Fruit fly (Drosophila melanogaster): ENCODE measurements around the gene rod.

Gene rod

DNA sequence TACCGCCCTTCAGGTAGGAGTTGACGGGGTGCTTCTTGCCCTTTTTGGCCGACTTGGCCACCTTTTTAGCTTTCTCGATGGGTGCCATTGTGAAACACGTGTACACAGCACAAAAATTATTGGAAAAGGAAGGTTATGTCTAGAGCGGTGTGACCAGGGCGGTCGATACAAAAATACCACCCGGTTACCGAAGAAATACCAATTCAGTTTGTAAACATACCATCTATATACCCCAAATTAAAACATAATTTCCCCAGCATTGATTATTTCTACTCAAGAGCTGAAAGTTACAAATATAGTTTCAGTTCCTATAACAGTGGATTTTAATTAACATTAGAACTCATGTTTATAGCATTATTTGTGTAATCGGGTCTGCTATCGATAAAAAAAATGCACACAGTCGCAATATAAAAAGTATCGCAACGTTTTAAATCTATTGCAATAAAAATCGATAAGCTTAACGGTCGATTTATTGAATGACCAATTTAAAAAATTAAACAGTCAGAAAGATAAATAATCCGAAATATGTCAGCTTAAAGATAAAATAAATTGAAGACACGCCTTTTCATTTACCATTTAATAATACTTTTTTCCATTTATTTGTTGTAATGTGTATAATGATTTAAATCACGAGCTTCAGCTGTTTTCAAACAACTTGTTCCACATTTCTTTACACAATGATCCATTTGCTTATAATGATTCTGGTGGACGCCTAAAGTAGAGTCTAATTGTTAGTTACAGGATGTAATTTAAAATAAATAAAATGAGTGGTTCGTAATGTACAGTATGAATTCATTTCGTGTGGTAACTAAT is 15.5 kb downstream of the rod start, which contains the start of gene RpL6 (continued):
- no peak for TF ChIP-seq Vsx1 (GFP tag; optimal IDR thresholded peaks at IDR 0.05)
- TF ChIP-seq az2 (GFP tag; optimal IDR thresholded peaks at IDR 0.05): no peak
- peak; percentile 57 for TF ChIP-seq Hmr (GFP tag; optimal IDR thresholded peaks at IDR 0.05)
- peak; percentile 59 for TF ChIP-seq MBD-R2 (GFP tag; IDR thresholded peaks at IDR 0.05)
- no peak for TF ChIP-seq gem (tag; optimal IDR thresholded peaks at IDR 0.05)
- TF ChIP-seq pros (GFP tag; optimal IDR thresholded peaks at IDR 0.05): no peak
- no peak for TF ChIP-seq fd64A (GFP tag; optimal IDR thresholded peaks at IDR 0.05)
- TF ChIP-seq CG34422 (GFP tag; IDR thresholded peaks at IDR 0.05): peak; percentile 76; the same call in 1 of the 3 replicates
- no peak for TF ChIP-seq CG8388 (GFP tag; optimal IDR thresholded peaks at IDR 0.05)
- no peak for TF ChIP-seq CG4820 (GFP tag; optimal IDR thresholded peaks at IDR 0.05)
- no peak for TF ChIP-seq Awh (GFP tag; IDR thresholded peaks at IDR 0.05)
- TF ChIP-seq ham (GFP tag; IDR thresholded peaks at IDR 0.05): no peak
- no peak for TF ChIP-seq CG11504 (tag; optimal IDR thresholded peaks at IDR 0.05)
- TF ChIP-seq al (GFP tag; IDR thresholded peaks at IDR 0.05): no peak
- no peak for TF ChIP-seq eyg (GFP tag; optimal IDR thresholded peaks at IDR 0.05)
- no peak for TF ChIP-seq Sry-β (GFP tag; optimal IDR thresholded peaks at IDR 0.05)
- TF ChIP-seq CG17802 (tag; optimal IDR thresholded peaks at IDR 0.05): no peak
- TF ChIP-seq gro (GFP tag; optimal IDR thresholded peaks at IDR 0.05): no peak
- TF ChIP-seq Ssrp (tag; optimal IDR thresholded peaks at IDR 0.05): no peak
- peak; percentile 87 for TF ChIP-seq trem (tag; optimal IDR thresholded peaks at IDR 0.05)
- no peak for TF ChIP-seq CG2875 (GFP tag; optimal IDR thresholded peaks at IDR 0.05)
- TF ChIP-seq Fer3 (tag; optimal IDR thresholded peaks at IDR 0.05): no peak
- peak; percentile 77 for TF ChIP-seq Lhr (GFP tag; optimal IDR thresholded peaks at IDR 0.05)
- peak; percentile 82 for TF ChIP-seq Med (GFP tag)
- 0 out of 2 replicates have a peak, but pooled peaks have one; percentile 34 for TF ChIP-seq Rfx (GFP tag; IDR thresholded peaks at IDR 0.05)
- no peak for TF ChIP-seq scrt (GFP tag; optimal IDR thresholded peaks at IDR 0.05)
- no peak for TF ChIP-seq bab2 (GFP tag; optimal IDR thresholded peaks at IDR 0.05)
- TF ChIP-seq CG33557 (GFP tag; optimal IDR thresholded peaks at IDR 0.05): peak; percentile 46
- no peak; the same call in 2 of the 3 replicates for TF ChIP-seq Dbx (GFP tag; IDR thresholded peaks at IDR 0.05)
- TF ChIP-seq CG7357 (GFP tag; IDR thresholded peaks at IDR 0.05): no peak
- TF ChIP-seq amos (GFP tag; IDR thresholded peaks at IDR 0.05; ENCODE audit: partially characterized antibody): peak; percentile 73; the same call in 1 of the 2 replicates
- peak; percentile 90 for TF ChIP-seq HLH4C (GFP tag; IDR thresholded peaks at IDR 0.05; ENCODE audit: partially characterized antibody)
- no peak for TF ChIP-seq CG11398 (GFP tag; optimal IDR thresholded peaks at IDR 0.05)
- TF ChIP-seq inv (GFP tag; IDR thresholded peaks at IDR 0.05; ENCODE audit: partially characterized antibody): peak; percentile 57
- TF ChIP-seq kay (GFP tag; optimal IDR thresholded peaks at IDR 0.05): no peak
- no peak for TF ChIP-seq CG10147 (GFP tag; optimal IDR thresholded peaks at IDR 0.05)
- TF ChIP-seq ems (GFP tag; optimal IDR thresholded peaks at IDR 0.05): no peak
- TF ChIP-seq prd (optimal IDR thresholded peaks at IDR 0.05): no peak
- no peak for TF ChIP-seq prd (GFP tag; IDR thresholded peaks at IDR 0.05)
- TF ChIP-seq CG8281 (tag; optimal IDR thresholded peaks at IDR 0.05): no peak
- TF ChIP-seq CG6689 (GFP tag; IDR thresholded peaks at IDR 0.05): no peak
- TF ChIP-seq CTCF (GFP tag; optimal IDR thresholded peaks at IDR 0.05): no peak
- TF ChIP-seq CG6254 (GFP tag; optimal IDR thresholded peaks at IDR 0.05): peak; percentile 6
- no peak; the same call in 1 of the 2 replicates for TF ChIP-seq stc (GFP tag; IDR thresholded peaks at IDR 0.05)
- TF ChIP-seq hb (GFP tag; IDR thresholded peaks at IDR 0.05; ENCODE audit: partially characterized antibody): peak; percentile 83
- no peak for TF ChIP-seq CG13123 (GFP tag; optimal IDR thresholded peaks at IDR 0.05)
- no peak for TF ChIP-seq ind (GFP tag; optimal IDR thresholded peaks at IDR 0.05)
- peak; percentile 83 for TF ChIP-seq Dref (GFP tag; IDR thresholded peaks at IDR 0.05)
- TF ChIP-seq lov (optimal IDR thresholded peaks at IDR 0.05): no peak
- no peak for TF ChIP-seq lov (GFP tag; IDR thresholded peaks at IDR 0.05)

Data from whole organism, embryonic.